Worm (Caenorhabditis elegans) whole organism, young adult: ENCODE results near the gene npp-5.

Experiments
- B0019.2 ChIP-seq: fragments of 200-800 bp; sonication (Bioruptor generic); conservative IDR thresholded peaks from 2 replicates; pipeline ENCODE4 v1.3.6; 2022; ENCODE audit warnings: missing genetic modification reagents, missing genetic modification characterization, missing compliant biosample characterization
- D2030.7 ChIP-seq: fragments of 200-800 bp; sonication (Bioruptor generic); IDR thresholded peaks from 2 replicates; pipeline ENCODE4 v1.3.6; 2022; ENCODE audit warnings: missing genetic modification reagents, missing genetic modification characterization, missing compliant biosample characterization
- F33H1.4 ChIP-seq: fragments of 200-800 bp; sonication (Bioruptor generic); IDR thresholded peaks from 2 replicates; pipeline ENCODE4 v1.3.6; 2022; ENCODE audit warnings: missing genetic modification reagents, missing genetic modification characterization, missing compliant biosample characterization
- F37B4.10 ChIP-seq: fragments of 200-800 bp; sonication (Bioruptor generic); IDR thresholded peaks from 2 replicates; pipeline ENCODE4 v1.3.6; 2022; ENCODE audit warnings: missing genetic modification characterization, missing compliant biosample characterization
- F39B2.1 ChIP-seq: fragments of 200-800 bp; sonication (Bioruptor generic); IDR thresholded peaks from 2 replicates; pipeline ENCODE4 v1.3.6; 2022; ENCODE audit warnings: missing genetic modification reagents, missing genetic modification characterization, missing compliant biosample characterization
- F57C9.4 ChIP-seq: sonication (generic microtip); optimal IDR thresholded peaks from 2 replicates; lab custom pipeline; 2017; ENCODE audit warnings: mild to moderate bottlenecking, missing genetic modification characterization, missing compliant biosample characterization
- K12H6.12 ChIP-seq: fragments of 200-800 bp; sonication (Bioruptor generic); optimal IDR thresholded peaks from 2 replicates; lab custom pipeline; 2018; ENCODE audit warnings: mild to moderate bottlenecking, missing genetic modification characterization, missing compliant biosample characterization
- T07F8.4 ChIP-seq: sonication (generic microtip); optimal IDR thresholded peaks from 2 replicates; lab custom pipeline; 2016; ENCODE audit warnings: mild to moderate bottlenecking, missing genetic modification characterization, moderate library complexity, missing compliant biosample characterization
- Y56A3A.18 ChIP-seq: fragments of 200-800 bp; sonication (Bioruptor generic); IDR thresholded peaks from 2 replicates; pipeline ENCODE4 v1.3.6; 2022; ENCODE audit warnings: missing genetic modification reagents, missing genetic modification characterization, missing compliant biosample characterization
- ama-1 ChIP-seq, 3 experiments: fragments of 150-350 bp in 1 of 3; sonication (generic microtip) in 2 of 3; optimal IDR thresholded peaks; 2 replicates each; lab custom pipeline; 2014 to 2018; ENCODE audit warnings: missing biosample characterization in 2 of 3, missing genetic modification characterization in 2 of 3, missing genetic modification reagents in 2 of 3
- aptf-3 ChIP-seq: fragments of 200-800 bp; sonication (Bioruptor generic); IDR thresholded peaks from 2 replicates; pipeline ENCODE4 v1.3.6; 2022; ENCODE audit warnings: missing genetic modification characterization, missing compliant biosample characterization
- attf-3 ChIP-seq: fragments of 200-800 bp; sonication (Bioruptor generic); conservative IDR thresholded peaks from 2 replicates; pipeline ENCODE4 v1.3.6; 2022; ENCODE audit warnings: missing genetic modification reagents, missing genetic modification characterization, missing compliant biosample characterization
- bed-2 ChIP-seq: fragments of 200-800 bp; sonication (Bioruptor generic); IDR thresholded peaks from 2 replicates; pipeline ENCODE4 v1.3.6; 2022; ENCODE audit warnings: missing genetic modification reagents, missing genetic modification characterization, missing compliant biosample characterization
- ccch-3 ChIP-seq: fragments of 200-800 bp; sonication (Bioruptor generic); optimal IDR thresholded peaks from 2 replicates; lab custom pipeline; 2018; ENCODE audit warnings: mild to moderate bottlenecking, missing genetic modification characterization, missing compliant biosample characterization
- cebp-2 ChIP-seq: fragments of 200-800 bp; sonication (Bioruptor generic); IDR thresholded peaks from 2 replicates; pipeline ENCODE4 v1.3.6; 2022; ENCODE audit warnings: missing genetic modification characterization, missing compliant biosample characterization
- ceh-27 ChIP-seq: fragments of 200-800 bp; sonication (Bioruptor generic); optimal IDR thresholded peaks from 2 replicates; lab custom pipeline; 2018; ENCODE audit warnings: mild to moderate bottlenecking, missing genetic modification characterization, moderate library complexity, missing compliant biosample characterization
- dpff-1 ChIP-seq: sonication (generic microtip); optimal IDR thresholded peaks from 2 replicates; lab custom pipeline; 2017; ENCODE audit warnings: mild to moderate bottlenecking, missing genetic modification characterization, missing compliant biosample characterization
- ekl-4 ChIP-seq: fragments of 200-800 bp; sonication (Bioruptor generic); IDR thresholded peaks from 2 replicates; pipeline ENCODE4 v1.3.6; 2022; ENCODE audit warnings: missing genetic modification reagents, missing genetic modification characterization, missing compliant biosample characterization
- gei-17 ChIP-seq: fragments of 200-800 bp; sonication (Bioruptor generic); optimal IDR thresholded peaks from 2 replicates; lab custom pipeline; 2018; ENCODE audit warnings: mild to moderate bottlenecking, missing genetic modification characterization, missing compliant biosample characterization
- hlh-12 ChIP-seq: sonication (generic microtip); optimal IDR thresholded peaks from 2 replicates; lab custom pipeline; 2016; ENCODE audit warnings: missing genetic modification characterization, missing compliant biosample characterization
- hmg-1.2 ChIP-seq: fragments of 200-800 bp; sonication (Bioruptor generic); IDR thresholded peaks from 2 replicates; pipeline ENCODE4 v1.3.6; 2022; ENCODE audit warnings: missing genetic modification reagents, missing genetic modification characterization, missing compliant biosample characterization
- lin-35 ChIP-seq, 3 experiments: fragments of 150-350 bp in 2 of 3; sonication (generic microtip) in 1 of 3; optimal IDR thresholded peaks; 2 replicates each; lab custom pipeline; 2014 to 2018; ENCODE audit warnings: missing biosample characterization in 3 of 3, missing genetic modification characterization in 3 of 3, missing genetic modification reagents in 3 of 3
- lin-54 ChIP-seq: fragments of 200-800 bp; sonication (Bioruptor generic); optimal IDR thresholded peaks from 2 replicates; lab custom pipeline; 2018; ENCODE audit warnings: mild to moderate bottlenecking, missing genetic modification characterization, missing compliant biosample characterization
- lsy-27 ChIP-seq: sonication (generic microtip); optimal IDR thresholded peaks from 2 replicates; lab custom pipeline; 2017; ENCODE audit warnings: missing genetic modification characterization, mild to moderate bottlenecking, missing compliant biosample characterization, antibody characterized with exemption, missing genotype, borderline replicate concordance; ENCODE audit not compliant: insufficient read depth
- madf-6 ChIP-seq: fragments of 200-800 bp; sonication (Bioruptor generic); IDR thresholded peaks from 2 replicates; pipeline ENCODE4 v1.3.6; 2022; ENCODE audit warnings: missing genetic modification reagents, missing genetic modification characterization, missing compliant biosample characterization
- mes-4 ChIP-seq: sonication (generic microtip); optimal IDR thresholded peaks from 2 replicates; lab custom pipeline; 2016; ENCODE audit warnings: missing genotype, missing genetic modification characterization, missing compliant biosample characterization
- nfyb-1 ChIP-seq: fragments of 200-800 bp; sonication (Bioruptor generic); IDR thresholded peaks from 2 replicates; pipeline ENCODE4 v1.3.6; 2022; ENCODE audit warnings: missing genetic modification reagents, missing genetic modification characterization, missing compliant biosample characterization
- nhr-27 ChIP-seq: fragments of 200-800 bp; sonication (Bioruptor generic); optimal IDR thresholded peaks from 2 replicates; lab custom pipeline; 2018; ENCODE audit warnings: mild to moderate bottlenecking, missing genetic modification characterization, moderate library complexity, missing compliant biosample characterization
- repo-1 ChIP-seq: sonication (generic microtip); optimal IDR thresholded peaks from 2 replicates; lab custom pipeline; 2017; ENCODE audit warnings: mild to moderate bottlenecking, missing genetic modification characterization, missing compliant biosample characterization
- sdz-38 ChIP-seq: sonication (generic microtip); optimal IDR thresholded peaks from 2 replicates; lab custom pipeline; 2016; ENCODE audit warnings: missing genotype, missing genetic modification characterization, missing compliant biosample characterization
- sea-2 ChIP-seq: fragments of 200-800 bp; sonication (Bioruptor generic); IDR thresholded peaks from 2 replicates; pipeline ENCODE4 v1.3.6; 2022; ENCODE audit warnings: missing genetic modification characterization, missing compliant biosample characterization
- snpc-1.1 ChIP-seq: sonication (generic microtip); optimal IDR thresholded peaks from 2 replicates; lab custom pipeline; 2017; ENCODE audit warnings: missing genetic modification characterization, mild to moderate bottlenecking, missing compliant biosample characterization, antibody characterized with exemption, moderate library complexity, missing genotype, missing genetic modification reagents; ENCODE audit not compliant: insufficient read depth
- snpc-3.4 ChIP-seq: sonication (generic microtip); optimal IDR thresholded peaks from 2 replicates; lab custom pipeline; 2017; ENCODE audit warnings: missing genetic modification characterization, mild to moderate bottlenecking, missing compliant biosample characterization, antibody characterized with exemption, moderate library complexity, missing genotype, missing genetic modification reagents
- somi-1 ChIP-seq: fragments of 200-800 bp; sonication (Bioruptor generic); optimal IDR thresholded peaks from 2 replicates; lab custom pipeline; 2018; ENCODE audit warnings: mild to moderate bottlenecking, missing genetic modification characterization, missing compliant biosample characterization
- sptf-2 ChIP-seq: fragments of 200-800 bp; sonication (Bioruptor generic); optimal IDR thresholded peaks from 2 replicates; lab custom pipeline; 2018; ENCODE audit warnings: mild to moderate bottlenecking, missing genetic modification characterization, missing compliant biosample characterization
- tlf-1 ChIP-seq: fragments of 200-800 bp; sonication (Bioruptor generic); optimal IDR thresholded peaks from 2 replicates; lab custom pipeline; 2018; ENCODE audit warnings: mild to moderate bottlenecking, missing genetic modification characterization, missing compliant biosample characterization
- zfh-2 ChIP-seq: fragments of 200-800 bp; sonication (Bioruptor generic); conservative IDR thresholded peaks from 2 replicates; pipeline ENCODE4 v1.3.6; 2022; ENCODE audit warnings: missing genetic modification reagents, missing genetic modification characterization, missing compliant biosample characterization
- ztf-26 ChIP-seq: sonication (generic microtip); optimal IDR thresholded peaks from 2 replicates; lab custom pipeline; 2017; ENCODE audit warnings: missing genetic modification characterization, missing compliant biosample characterization
- ztf-28 ChIP-seq: fragments of 200-800 bp; sonication (Bioruptor generic); IDR thresholded peaks from 2 replicates; pipeline ENCODE4 v1.3.6; 2022; ENCODE audit warnings: missing genetic modification reagents, missing genetic modification characterization, missing compliant biosample characterization
- ztf-3 ChIP-seq: fragments of 200-800 bp; sonication (Bioruptor generic); optimal IDR thresholded peaks from 2 replicates; lab custom pipeline; 2018; ENCODE audit warnings: mild to moderate bottlenecking, missing genetic modification characterization, missing compliant biosample characterization
- ztf-6 ChIP-seq: fragments of 200-800 bp; sonication (Bioruptor generic); IDR thresholded peaks from 2 replicates; pipeline ENCODE4 v1.3.6; 2022; ENCODE audit warnings: missing genetic modification reagents, missing genetic modification characterization, missing compliant biosample characterization

The npp-5 gene

ce11 chrII:11634057-11634676 lies 34.6 kb upstream of the npp-5 start (continued):
- TF ChIP-seq aptf-3 (GFP tag; lab: Robert Waterston, UW) (no peak), hlh-12 (no peak), tlf-1 (GFP tag; lab: Kevin White, UChicago) (no peak), ccch-3 (GFP tag; lab: Kevin White, UChicago) (no peak), lsy-27 (no peak), Y56A3A.18 (GFP tag; lab: Robert Waterston, UW) (no peak), gei-17 (peak; percentile 70), lin-54 (GFP tag; lab: Kevin White, UChicago) (peak; percentile 50), zfh-2 (GFP tag; lab: Robert Waterston, UW) (peak; percentile 98), dpff-1 (tag; lab: Kevin White, UChicago) (no peak), B0019.2 (GFP tag; lab: Robert Waterston, UW) (no peak), madf-6 (GFP tag; lab: Robert Waterston, UW) (peak; percentile 32; the same call in 1 of the 2 replicates), bed-2 (GFP tag; lab: Robert Waterston, UW) (no peak; the same call in 1 of the 2 replicates), ama-1 (optimal IDR thresholded peaks at IDR 0.05; lab: Kevin White, UChicago) (no peak), ama-1 (GFP tag; optimal IDR thresholded peaks at IDR 0.05; lab: Kevin White, UChicago) (no peak), F39B2.1 (GFP tag; lab: Robert Waterston, UW) (no peak), lin-35 (GFP tag; optimal IDR thresholded peaks at IDR 0.05; lab: Kevin White, UChicago) (peak in 1 of 3 experiments; percentile 50), F33H1.4 (GFP tag; lab: Robert Waterston, UW) (peak; percentile 12; the same call in 1 of the 2 replicates), hmg-1.2 (GFP tag; lab: Robert Waterston, UW) (peak; percentile 95), mes-4 (tag; lab: Kevin White, UChicago) (no peak), ztf-3 (no peak), ztf-26 (tag; lab: Kevin White, UChicago) (peak; percentile 89), nfyb-1 (GFP tag; lab: Robert Waterston, UW) (peak; percentile 88), K12H6.12 (peak; percentile 93), F57C9.4 (tag; lab: Kevin White, UChicago) (no peak), somi-1 (peak; percentile 69), D2030.7 (GFP tag; lab: Robert Waterston, UW) (no peak; the same call in 1 of the 2 replicates), cebp-2 (no peak), ztf-6 (GFP tag; lab: Robert Waterston, UW) (no peak), snpc-3.4 (peak; percentile 7), F37B4.10 (GFP tag; lab: Robert Waterston, UW) (no peak), snpc-1.1 (tag; lab: Kevin White, UChicago) (peak; percentile 7), ceh-27 (GFP tag; lab: Kevin White, UChicago) (peak; percentile 85), ztf-28 (GFP tag; lab: Robert Waterston, UW) (no peak), sptf-2 (GFP tag; lab: Kevin White, UChicago) (peak; percentile 26), sea-2 (GFP tag; lab: Robert Waterston, UW) (no peak), attf-3 (GFP tag; lab: Robert Waterston, UW) (0 out of 2 replicates have a peak, but pooled peaks have one; percentile 41), ekl-4 (GFP tag; lab: Robert Waterston, UW) (peak; percentile 68; the same call in 1 of the 2 replicates), nhr-27 (tag; lab: Kevin White, UChicago) (no peak), sdz-38 (tag; lab: Kevin White, UChicago) (no peak), T07F8.4 (tag; lab: Kevin White, UChicago) (no peak), repo-1 (tag; lab: Kevin White, UChicago) (peak; percentile 67)
